Fruit fly (Drosophila melanogaster) whole organism, embryonic: ENCODE measurements around the gene AIMP2.

Experiments used
- C15 ChIP-seq: fragments of 200-800 bp; sonication (Bioruptor generic); IDR thresholded peaks from 3 replicates; pipeline ENCODE4 v1.3.6; 2022; ENCODE audit warnings: missing biosample characterization, missing genetic modification characterization
- CG10366 ChIP-seq: fragments of 200-800 bp; sonication (Bioruptor generic); IDR thresholded peaks from 2 replicates; pipeline ENCODE4 v1.3.6; 2022; ENCODE audit warnings: missing biosample characterization, missing genetic modification characterization
- CG1233 ChIP-seq: fragments of 200-800 bp; sonication (Bioruptor generic); optimal IDR thresholded peaks from 4 replicates; lab custom pipeline; 2018; ENCODE audit warnings: missing biosample characterization, mild to moderate bottlenecking, missing genetic modification characterization
- CG13287 ChIP-seq: fragments of 200-800 bp; sonication (Bioruptor generic); IDR thresholded peaks from 2 replicates; pipeline ENCODE4 v1.3.6; 2022; ENCODE audit warnings: missing biosample characterization, missing genetic modification characterization; ENCODE audit not compliant: partially characterized antibody
- CG15269 ChIP-seq: fragments of 200-800 bp; sonication (Bioruptor generic); optimal IDR thresholded peaks from 2 replicates; lab custom pipeline; 2018; ENCODE audit warnings: missing biosample characterization, mild to moderate bottlenecking, missing genetic modification characterization, moderate library complexity
- CG17612 ChIP-seq: fragments of 200-800 bp; sonication (Bioruptor generic); IDR thresholded peaks from 2 replicates; pipeline ENCODE4 v1.3.6; 2022; ENCODE audit warnings: missing biosample characterization, missing genetic modification characterization
- CG17829 ChIP-seq: fragments of 200-800 bp; optimal IDR thresholded peaks from 2 replicates; lab custom pipeline; 2019; ENCODE audit warnings: missing biosample characterization, mild to moderate bottlenecking, missing genetic modification characterization, moderate library complexity
- CG18476 ChIP-seq: fragments of 200-800 bp; sonication (Bioruptor generic); optimal IDR thresholded peaks from 2 replicates; lab custom pipeline; 2016; ENCODE audit warnings: missing biosample characterization, mild to moderate bottlenecking, missing genetic modification characterization
- CG33213 ChIP-seq: fragments of 200-800 bp; sonication (Bioruptor generic); optimal IDR thresholded peaks from 3 replicates; lab custom pipeline; 2016; ENCODE audit warnings: missing biosample characterization, missing genetic modification characterization
- CG3995 ChIP-seq: fragments of 200-800 bp; sonication (Bioruptor generic); optimal IDR thresholded peaks from 3 replicates; lab custom pipeline; 2016; ENCODE audit warnings: missing biosample characterization, missing genetic modification characterization
- CG4820 ChIP-seq: fragments of 200-800 bp; sonication (Bioruptor generic); optimal IDR thresholded peaks from 3 replicates; lab custom pipeline; 2016; ENCODE audit warnings: missing biosample characterization, missing genetic modification characterization
- CG7271 ChIP-seq: fragments of 200-800 bp; sonication (Bioruptor generic); optimal IDR thresholded peaks from 2 replicates; lab custom pipeline; 2018; ENCODE audit warnings: missing biosample characterization, mild to moderate bottlenecking, missing genetic modification characterization, moderate library complexity
- CG9215 ChIP-seq: fragments of 200-800 bp; sonication (Bioruptor generic); IDR thresholded peaks from 2 replicates; pipeline ENCODE4 v1.3.6; 2022; ENCODE audit warnings: missing biosample characterization, missing genetic modification characterization
- Dp ChIP-seq: fragments of 200-800 bp; sonication (Bioruptor generic); optimal IDR thresholded peaks from 2 replicates; lab custom pipeline; 2018; ENCODE audit warnings: missing biosample characterization, mild to moderate bottlenecking, missing genetic modification characterization, moderate library complexity
- H15 ChIP-seq: fragments of 200-800 bp; sonication (Bioruptor generic); IDR thresholded peaks from 3 replicates; pipeline ENCODE4 v1.3.6; 2022; ENCODE audit warnings: missing biosample characterization, missing genetic modification characterization
- MBD-R2 ChIP-seq: fragments of 200-800 bp; sonication (Bioruptor generic); IDR thresholded peaks from 2 replicates; pipeline ENCODE4 v1.3.6; 2022; ENCODE audit warnings: missing biosample characterization, missing genetic modification characterization
- Mad ChIP-seq: fragments of 200-800 bp; sonication (Bioruptor generic); optimal IDR thresholded peaks from 2 replicates; lab custom pipeline; 2016; ENCODE audit warnings: missing biosample characterization, missing genetic modification characterization
- Mes4 ChIP-seq: fragments of 200-800 bp; sonication (Bioruptor generic); optimal IDR thresholded peaks from 2 replicates; lab custom pipeline; 2016; ENCODE audit warnings: missing biosample characterization, missing genetic modification characterization
- NFAT ChIP-seq: fragments of 200-800 bp; sonication (Bioruptor generic); IDR thresholded peaks from 2 replicates; pipeline ENCODE4 v1.3.6; 2022; ENCODE audit warnings: missing biosample characterization, missing genetic modification characterization
- Scr ChIP-seq: fragments of 200-800 bp; sonication (Bioruptor generic); IDR thresholded peaks from 2 replicates; pipeline ENCODE4 v1.3.6; 2022; ENCODE audit warnings: missing biosample characterization, missing genetic modification characterization; ENCODE audit not compliant: partially characterized antibody
- Spps ChIP-seq: fragments of 200-800 bp; sonication (Bioruptor generic); optimal IDR thresholded peaks from 2 replicates; lab custom pipeline; 2018; ENCODE audit warnings: missing biosample characterization, mild to moderate bottlenecking, missing genetic modification characterization
- Sry-δ ChIP-seq: fragments of 200-800 bp; sonication (Bioruptor generic); optimal IDR thresholded peaks from 2 replicates; lab custom pipeline; 2016; ENCODE audit warnings: missing biosample characterization, missing genetic modification characterization
- Ssrp ChIP-seq: fragments of 200-800 bp; sonication (Bioruptor generic); optimal IDR thresholded peaks from 2 replicates; lab custom pipeline; 2018; ENCODE audit warnings: missing biosample characterization, mild to moderate bottlenecking, missing genetic modification characterization, moderate library complexity
- ap ChIP-seq: fragments of 200-800 bp; sonication (Bioruptor generic); IDR thresholded peaks from 2 replicates; pipeline ENCODE4 v1.3.6; 2022; ENCODE audit warnings: missing biosample characterization, missing genetic modification characterization
- caup ChIP-seq: fragments of 200-800 bp; sonication (Bioruptor generic); optimal IDR thresholded peaks from 3 replicates; lab custom pipeline; 2017; ENCODE audit warnings: missing biosample characterization, mild to moderate bottlenecking, missing genetic modification characterization, moderate library complexity; ENCODE audit not compliant: severe bottlenecking
- corto ChIP-seq: fragments of 200-800 bp; sonication (Bioruptor generic); optimal IDR thresholded peaks from 2 replicates; lab custom pipeline; 2016; ENCODE audit warnings: missing biosample characterization, mild to moderate bottlenecking, missing genetic modification characterization, moderate library complexity
- danr ChIP-seq: fragments of 200-800 bp; sonication (Bioruptor generic); IDR thresholded peaks from 2 replicates; pipeline ENCODE4 v1.3.6; 2022; ENCODE audit warnings: missing biosample characterization, missing genetic modification characterization
- dm ChIP-seq: fragments of 200-800 bp; sonication (Bioruptor generic); optimal IDR thresholded peaks from 3 replicates; lab custom pipeline; 2016; ENCODE audit warnings: missing biosample characterization, missing genetic modification characterization
- esg ChIP-seq: fragments of 200-800 bp; sonication (Bioruptor generic); conservative IDR thresholded peaks from 2 replicates; pipeline ENCODE4 v1.3.6; 2022; ENCODE audit warnings: missing biosample characterization, missing genetic modification characterization
- fd102C ChIP-seq: fragments of 200-800 bp; sonication (Bioruptor generic); optimal IDR thresholded peaks from 2 replicates; lab custom pipeline; 2018; ENCODE audit warnings: missing biosample characterization, mild to moderate bottlenecking, missing genetic modification characterization, moderate library complexity
- fd3F ChIP-seq: fragments of 200-800 bp; sonication (Bioruptor generic); optimal IDR thresholded peaks from 2 replicates; lab custom pipeline; 2018; ENCODE audit warnings: missing biosample characterization, mild to moderate bottlenecking, missing genetic modification characterization, moderate library complexity
- gsb ChIP-seq: fragments of 200-800 bp; sonication (Bioruptor generic); IDR thresholded peaks from 2 replicates; pipeline ENCODE4 v1.3.6; 2022; ENCODE audit warnings: missing biosample characterization, missing genetic modification characterization
- gt ChIP-seq: fragments of 200-800 bp; sonication (Bioruptor generic); IDR thresholded peaks from 2 replicates; pipeline ENCODE4 v1.3.6; 2022; ENCODE audit warnings: missing biosample characterization, missing genetic modification characterization
- ham ChIP-seq: fragments of 200-800 bp; sonication (Bioruptor generic); IDR thresholded peaks from 2 replicates; pipeline ENCODE4 v1.3.6; 2022; ENCODE audit warnings: missing biosample characterization, missing genetic modification characterization
- hth ChIP-seq: fragments of >200 bp; optimal IDR thresholded peaks from 2 replicates; lab custom pipeline; 2017; ENCODE audit warnings: inconsistent platforms
- lab ChIP-seq: fragments of 200-800 bp; sonication (Bioruptor generic); optimal IDR thresholded peaks from 3 replicates; lab custom pipeline; 2017; ENCODE audit warnings: missing biosample characterization, missing genetic modification characterization, mild to moderate bottlenecking, moderate library complexity, missing genetic modification reagents
- maf-S ChIP-seq: fragments of 200-800 bp; sonication (Bioruptor generic); optimal IDR thresholded peaks from 2 replicates; lab custom pipeline; 2016; ENCODE audit warnings: missing biosample characterization, missing genetic modification characterization
- nerfin-1 ChIP-seq: fragments of 200-800 bp; sonication (Bioruptor generic); optimal IDR thresholded peaks from 3 replicates; lab custom pipeline; 2019; ENCODE audit warnings: missing biosample characterization, mild to moderate bottlenecking, missing genetic modification characterization, moderate library complexity
- peb ChIP-seq: fragments of 200-800 bp; sonication (Bioruptor generic); IDR thresholded peaks from 2 replicates; pipeline ENCODE4 v1.3.6; 2022; ENCODE audit warnings: missing biosample characterization, missing genetic modification characterization
- pho ChIP-seq: fragments of 200-800 bp; sonication (Bioruptor generic); optimal IDR thresholded peaks from 2 replicates; lab custom pipeline; 2016; ENCODE audit warnings: missing biosample characterization, missing genetic modification characterization
- psq ChIP-seq: fragments of 200-800 bp; sonication (Bioruptor generic); optimal IDR thresholded peaks from 2 replicates; lab custom pipeline; 2017; ENCODE audit warnings: missing biosample characterization, missing genetic modification characterization
- sc ChIP-seq, 3 experiments: fragments of >200 bp in 2 of 3; fragments of 200-800 bp in 1 of 3; sonication (Bioruptor generic) in 1 of 3; optimal IDR thresholded peaks; 2 replicates in 2 of 3; 3 replicates in 1 of 3; lab custom pipeline; 2017; ENCODE audit warnings: mild to moderate bottlenecking in 1 of 3, missing biosample characterization in 1 of 3, missing genetic modification characterization in 1 of 3, missing genetic modification reagents in 1 of 3
- schlank ChIP-seq: fragments of 200-800 bp; sonication (Bioruptor generic); optimal IDR thresholded peaks from 2 replicates; lab custom pipeline; 2018; ENCODE audit warnings: missing biosample characterization, mild to moderate bottlenecking, missing genetic modification characterization
- sd ChIP-seq: fragments of 200-800 bp; sonication (Bioruptor generic); optimal IDR thresholded peaks from 3 replicates; lab custom pipeline; 2018; ENCODE audit warnings: missing biosample characterization, mild to moderate bottlenecking, missing genetic modification characterization, moderate library complexity
- sens ChIP-seq: fragments of 200-800 bp; sonication (Bioruptor generic); peaks from one replicate; lab custom pipeline; 2016; ENCODE audit warnings: missing biosample characterization, missing genetic modification characterization
- sima ChIP-seq: fragments of 200-800 bp; sonication (Bioruptor generic); optimal IDR thresholded peaks from 2 replicates; lab custom pipeline; 2016; ENCODE audit warnings: missing biosample characterization, missing genetic modification characterization
- sug ChIP-seq: fragments of 200-800 bp; optimal IDR thresholded peaks from 2 replicates; lab custom pipeline; 2019; ENCODE audit warnings: missing biosample characterization, mild to moderate bottlenecking, missing genetic modification characterization, moderate library complexity
- tin ChIP-seq: fragments of 200-800 bp; sonication (Bioruptor generic); optimal IDR thresholded peaks from 3 replicates; lab custom pipeline; 2016; ENCODE audit warnings: missing biosample characterization, missing genetic modification characterization
- toy ChIP-seq: fragments of 200-800 bp; sonication (Bioruptor generic); IDR thresholded peaks from 2 replicates; pipeline ENCODE4 v1.3.6; 2022; ENCODE audit warnings: missing biosample characterization, missing genetic modification characterization
- tup ChIP-seq: fragments of 200-800 bp; sonication (Bioruptor generic); optimal IDR thresholded peaks from 2 replicates; lab custom pipeline; 2016; ENCODE audit warnings: missing biosample characterization, mild to moderate bottlenecking, missing genetic modification characterization, moderate library complexity

Gene AIMP2

DNA sequence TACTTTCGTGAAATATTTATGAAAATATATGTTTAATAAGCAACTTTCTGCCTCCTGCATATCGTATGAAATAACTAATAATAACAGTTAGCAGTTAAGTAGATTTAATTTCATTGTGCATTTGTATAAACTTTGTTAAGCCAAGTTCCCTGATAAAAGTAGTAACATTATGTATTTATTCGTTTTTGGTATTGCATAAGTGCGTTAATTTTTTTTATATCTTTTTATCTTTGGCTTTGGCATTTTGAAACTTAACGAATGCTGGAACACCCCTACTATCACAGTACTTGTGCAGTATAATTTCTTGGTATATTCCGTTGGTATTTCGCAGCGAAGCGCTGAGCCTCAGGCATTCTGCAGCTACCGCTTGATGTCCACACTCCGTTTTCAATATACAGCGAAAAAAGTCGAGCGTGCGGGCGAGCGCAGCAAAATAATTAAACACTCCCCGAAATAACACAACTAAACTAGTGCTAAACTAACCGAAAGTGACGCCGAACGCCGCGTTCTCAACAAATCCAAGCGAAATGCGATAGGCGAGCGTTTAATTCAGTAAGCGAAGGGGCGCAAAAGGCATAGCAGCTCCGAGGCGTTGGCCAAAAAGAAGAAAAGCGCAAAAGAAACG lies 5.2 kb downstream of the AIMP2 start, which contains the start of gene RhoGAP71E (continued):
- TF ChIP-seq lab (GFP tag; lab: Kevin White, UChicago): peak; percentile 64
- peak; percentile 57 for TF ChIP-seq sug (tag; lab: Kevin White, UChicago)
- no peak for TF ChIP-seq C15
- no peak for TF ChIP-seq gt (GFP tag; lab: Robert Waterston, UW)
- peak; percentile 11 for TF ChIP-seq Dp (GFP tag; lab: Kevin White, UChicago)
- peak; percentile 70 for TF ChIP-seq caup (GFP tag; lab: Kevin White, UChicago)
- no peak for TF ChIP-seq sima
- peak; percentile 90 for TF ChIP-seq psq (GFP tag; lab: Kevin White, UChicago)
- TF ChIP-seq danr (GFP tag; lab: Robert Waterston, UW): no peak
- no peak for TF ChIP-seq CG9215 (GFP tag; lab: Robert Waterston, UW)
- TF ChIP-seq corto (GFP tag; lab: Kevin White, UChicago): no peak
- no peak for TF ChIP-seq tup (GFP tag; lab: Kevin White, UChicago)
- TF ChIP-seq CG17612: no peak
- TF ChIP-seq pho: no peak
- peak; percentile 84 for TF ChIP-seq sens
- peak; percentile 3 for TF ChIP-seq CG3995 (GFP tag; lab: Kevin White, UChicago)
- TF ChIP-seq MBD-R2 (GFP tag; lab: Robert Waterston, UW): peak; percentile 44; the same call in 1 of the 2 replicates
- TF ChIP-seq CG1233 (GFP tag; lab: Kevin White, UChicago): peak; percentile 8
- TF ChIP-seq CG7271 (tag; lab: Kevin White, UChicago): no peak
- TF ChIP-seq CG15269 (tag; lab: Kevin White, UChicago): peak; percentile 34
- no peak for TF ChIP-seq toy (GFP tag; lab: Robert Waterston, UW)
- no peak for TF ChIP-seq gsb (GFP tag; lab: Robert Waterston, UW)
- TF ChIP-seq sc (optimal IDR thresholded peaks at IDR 0.05; lab: Kevin White, UChicago): no peak
- no peak for TF ChIP-seq sc (GFP tag; optimal IDR thresholded peaks at IDR 0.05; lab: Kevin White, UChicago)
- peak; percentile 53 for TF ChIP-seq CG13287 (GFP tag; lab: Robert Waterston, UW)
- peak; percentile 51 for TF ChIP-seq CG33213 (GFP tag; lab: Kevin White, UChicago)
- TF ChIP-seq hth (lab: Kevin White, UChicago): no peak
- TF ChIP-seq CG17829 (tag; lab: Kevin White, UChicago): peak; percentile 73
- TF ChIP-seq tin: peak; percentile 30
- peak; percentile 54; the same call in 1 of the 2 replicates for TF ChIP-seq NFAT (GFP tag; lab: Robert Waterston, UW)
- no peak for TF ChIP-seq peb
- TF ChIP-seq Ssrp (tag; lab: Kevin White, UChicago): no peak
- no peak for TF ChIP-seq schlank (tag; lab: Kevin White, UChicago)
- no peak for TF ChIP-seq dm (GFP tag; lab: Kevin White, UChicago)
- peak; percentile 31 for TF ChIP-seq nerfin-1 (tag; lab: Kevin White, UChicago)
- TF ChIP-seq fd102C: no peak
- TF ChIP-seq maf-S (GFP tag; lab: Kevin White, UChicago): no peak
- no peak for TF ChIP-seq Mad (GFP tag; lab: Kevin White, UChicago)
- peak; percentile 40; the same call in 1 of the 2 replicates for TF ChIP-seq Scr (GFP tag; lab: Robert Waterston, UW)
- no peak for TF ChIP-seq sd (tag; lab: Kevin White, UChicago)
- TF ChIP-seq CG4820 (GFP tag; lab: Kevin White, UChicago): no peak
- TF ChIP-seq CG10366 (GFP tag; lab: Robert Waterston, UW): peak; percentile 66
- no peak for TF ChIP-seq ap (GFP tag; lab: Robert Waterston, UW)
- TF ChIP-seq esg (GFP tag; lab: Robert Waterston, UW): 0 out of 2 replicates have a peak, but pooled peaks have one; percentile 6
- no peak for TF ChIP-seq H15
- TF ChIP-seq Spps (tag; lab: Kevin White, UChicago): no peak
- TF ChIP-seq CG18476: peak; percentile 7
- no peak for TF ChIP-seq Sry-δ (GFP tag; lab: Kevin White, UChicago)
- TF ChIP-seq ham (GFP tag; lab: Robert Waterston, UW): no peak
- no peak for TF ChIP-seq fd3F (GFP tag; lab: Kevin White, UChicago)
- TF ChIP-seq Mes4 (GFP tag; lab: Kevin White, UChicago): peak; percentile 15
